Worm (Caenorhabditis elegans) whole organism, L2 larva: ENCODE results near the gene mig-22.

Source experiments
- C34F6.9 ChIP-seq: fragments of 150-350 bp; optimal IDR thresholded peaks from 2 replicates; lab custom pipeline; 2014; ENCODE audit warnings: missing biosample characterization, missing genetic modification characterization
- F13H6.1 ChIP-seq: sonication (generic microtip); optimal IDR thresholded peaks from 2 replicates; lab custom pipeline; 2016; ENCODE audit warnings: missing genetic modification characterization, missing compliant biosample characterization
- R02D3.7 ChIP-seq: fragments of 150-350 bp; optimal IDR thresholded peaks from 2 replicates; lab custom pipeline; 2014; ENCODE audit warnings: missing biosample characterization, missing genetic modification characterization
- Y55F3AM.14 ChIP-seq: fragments of 200-800 bp; sonication (Bioruptor generic); optimal IDR thresholded peaks from 2 replicates; lab custom pipeline; 2018; ENCODE audit warnings: mild to moderate bottlenecking, missing genetic modification characterization, missing compliant biosample characterization
- ZK546.5 ChIP-seq: sonication (generic microtip); optimal IDR thresholded peaks from 2 replicates; lab custom pipeline; 2017; ENCODE audit warnings: missing biosample characterization, missing genetic modification characterization
- alr-1 ChIP-seq: fragments of 150-350 bp; optimal IDR thresholded peaks from 2 replicates; lab custom pipeline; 2014; ENCODE audit warnings: missing biosample characterization, missing genetic modification characterization
- aly-2 ChIP-seq: fragments of 150-350 bp; optimal IDR thresholded peaks from 2 replicates; lab custom pipeline; 2014; ENCODE audit warnings: missing biosample characterization, missing genetic modification characterization
- ama-1 ChIP-seq: fragments of 150-350 bp; optimal IDR thresholded peaks from 2 replicates; lab custom pipeline; 2018; ENCODE audit warnings: inconsistent platforms
- blmp-1 ChIP-seq: sonication (generic microtip); optimal IDR thresholded peaks from 2 replicates; lab custom pipeline; 2017; ENCODE audit warnings: missing genetic modification characterization, mild to moderate bottlenecking, missing compliant biosample characterization, antibody characterized with exemption, moderate library complexity; ENCODE audit not compliant: insufficient read depth
- ceh-16 ChIP-seq: fragments of 150-350 bp; optimal IDR thresholded peaks from 2 replicates; lab custom pipeline; 2014; ENCODE audit warnings: missing biosample characterization, missing genetic modification characterization
- ceh-82 ChIP-seq: fragments of 150-350 bp; optimal IDR thresholded peaks from 2 replicates; lab custom pipeline; 2014; ENCODE audit warnings: missing biosample characterization, missing genetic modification characterization
- crh-2 ChIP-seq: sonication (generic microtip); optimal IDR thresholded peaks from 2 replicates; lab custom pipeline; 2017; ENCODE audit warnings: missing biosample characterization, missing genetic modification characterization
- dmd-4 ChIP-seq: sonication (generic microtip); optimal IDR thresholded peaks from 2 replicates; lab custom pipeline; 2017; ENCODE audit warnings: missing biosample characterization, missing genetic modification characterization
- egl-27 ChIP-seq: sonication (generic microtip); optimal IDR thresholded peaks from 3 replicates; lab custom pipeline; 2017; ENCODE audit warnings: missing biosample characterization, missing genetic modification reagents, missing genetic modification characterization
- elt-1 ChIP-seq: fragments of 150-350 bp; optimal IDR thresholded peaks from 2 replicates; lab custom pipeline; 2014; ENCODE audit warnings: missing biosample characterization, missing genetic modification characterization
- elt-3 ChIP-seq: sonication (generic microtip); optimal IDR thresholded peaks from 2 replicates; lab custom pipeline; 2017; ENCODE audit warnings: missing biosample characterization, missing genetic modification characterization
- fos-1 ChIP-seq: fragments of 150-350 bp; optimal IDR thresholded peaks from 2 replicates; lab custom pipeline; 2014; ENCODE audit warnings: missing biosample characterization, missing genetic modification characterization
- gmeb-1 ChIP-seq: fragments of 150-350 bp; optimal IDR thresholded peaks from 2 replicates; lab custom pipeline; 2014; ENCODE audit warnings: missing biosample characterization, missing genetic modification characterization
- lin-11 ChIP-seq: fragments of 150-350 bp; sonication (generic microtip); optimal IDR thresholded peaks from 2 replicates; lab custom pipeline; 2014; ENCODE audit warnings: missing biosample characterization, missing genetic modification characterization, inconsistent platforms, mixed read lengths
- lin-13 ChIP-seq: fragments of 150-350 bp; optimal IDR thresholded peaks from 2 replicates; lab custom pipeline; 2014; ENCODE audit warnings: missing biosample characterization, missing genetic modification reagents, missing genetic modification characterization
- lin-39 ChIP-seq: fragments of 150-350 bp; optimal IDR thresholded peaks from 2 replicates; lab custom pipeline; 2014; ENCODE audit warnings: missing biosample characterization, missing genetic modification reagents, missing genetic modification characterization
- lsy-2 ChIP-seq, 2 experiments: fragments of 150-350 bp in 1 of 2; sonication (generic microtip) in 1 of 2; optimal IDR thresholded peaks; 2 replicates each; lab custom pipeline; 2014 to 2017; ENCODE audit warnings: missing biosample characterization in 2 of 2, missing genetic modification characterization in 2 of 2
- mab-5 ChIP-seq: fragments of 150-350 bp; optimal IDR thresholded peaks from 2 replicates; lab custom pipeline; 2014; ENCODE audit warnings: missing biosample characterization, missing genetic modification characterization
- mbf-1 ChIP-seq: sonication (generic microtip); optimal IDR thresholded peaks from 2 replicates; lab custom pipeline; 2017; ENCODE audit warnings: missing biosample characterization, missing genetic modification characterization
- mdl-1 ChIP-seq, 2 experiments: fragments of 150-350 bp in 1 of 2; sonication (generic microtip) in 1 of 2; optimal IDR thresholded peaks; 2 replicates each; lab custom pipeline; 2017; ENCODE audit warnings: missing biosample characterization in 2 of 2, missing genetic modification characterization in 2 of 2
- nhr-10 ChIP-seq: sonication (generic microtip); optimal IDR thresholded peaks from 2 replicates; lab custom pipeline; 2017; ENCODE audit warnings: missing biosample characterization, missing genetic modification characterization
- nhr-11 ChIP-seq: fragments of 150-350 bp; optimal IDR thresholded peaks from 2 replicates; lab custom pipeline; 2014; ENCODE audit warnings: missing biosample characterization, missing genetic modification characterization
- nhr-12 ChIP-seq: fragments of 150-350 bp; optimal IDR thresholded peaks from 2 replicates; lab custom pipeline; 2014; ENCODE audit warnings: missing biosample characterization, missing genetic modification characterization
- nhr-129 ChIP-seq: fragments of 150-350 bp; optimal IDR thresholded peaks from 2 replicates; lab custom pipeline; 2014; ENCODE audit warnings: missing biosample characterization, missing genetic modification characterization
- nhr-21 ChIP-seq: fragments of 150-350 bp; optimal IDR thresholded peaks from 2 replicates; lab custom pipeline; 2014; ENCODE audit warnings: missing biosample characterization, missing genetic modification characterization
- nhr-23 ChIP-seq: fragments of 150-350 bp; optimal IDR thresholded peaks from 2 replicates; lab custom pipeline; 2014; ENCODE audit warnings: missing biosample characterization, missing genetic modification reagents, missing genetic modification characterization
- nhr-237 ChIP-seq: fragments of 150-350 bp; optimal IDR thresholded peaks from 2 replicates; lab custom pipeline; 2014; ENCODE audit warnings: missing biosample characterization, missing genetic modification characterization
- nhr-6 ChIP-seq: fragments of 150-350 bp; optimal IDR thresholded peaks from 2 replicates; lab custom pipeline; 2014; ENCODE audit warnings: missing biosample characterization, missing genetic modification characterization
- nhr-77 ChIP-seq: fragments of 150-350 bp; optimal IDR thresholded peaks from 2 replicates; lab custom pipeline; 2014; ENCODE audit warnings: missing biosample characterization, missing genetic modification characterization
- peb-1 ChIP-seq: fragments of 150-350 bp; optimal IDR thresholded peaks from 2 replicates; lab custom pipeline; 2014; ENCODE audit warnings: missing biosample characterization, missing genetic modification characterization
- sem-4 ChIP-seq: fragments of 150-350 bp; optimal IDR thresholded peaks from 2 replicates; lab custom pipeline; 2014; ENCODE audit warnings: missing biosample characterization, missing genetic modification reagents, missing genetic modification characterization
- sma-3 ChIP-seq: sonication (generic microtip); optimal IDR thresholded peaks from 2 replicates; lab custom pipeline; 2016; ENCODE audit warnings: missing genetic modification reagents, missing genetic modification characterization, missing compliant biosample characterization
- sma-9 ChIP-seq, 2 experiments: fragments of 150-350 bp in 1 of 2; sonication (generic microtip) in 1 of 2; optimal IDR thresholded peaks; 2 replicates each; lab custom pipeline; 2014 to 2016; ENCODE audit warnings: missing genetic modification characterization in 2 of 2, mild to moderate bottlenecking in 1 of 2, missing biosample characterization in 1 of 2, missing compliant biosample characterization in 1 of 2, missing genetic modification reagents in 1 of 2, moderate library complexity in 1 of 2
- snpc-4 ChIP-seq: fragments of 150-350 bp; optimal IDR thresholded peaks from 2 replicates; lab custom pipeline; 2014; ENCODE audit warnings: missing biosample characterization, missing genetic modification characterization
- unc-39 ChIP-seq: fragments of 150-350 bp; optimal IDR thresholded peaks from 2 replicates; lab custom pipeline; 2014; ENCODE audit warnings: missing biosample characterization, missing genetic modification characterization
- unc-55 ChIP-seq: fragments of 150-350 bp; sonication (generic microtip); optimal IDR thresholded peaks from 3 replicates; lab custom pipeline; 2014; ENCODE audit warnings: missing biosample characterization, missing genetic modification reagents, missing genetic modification characterization
- unc-62 ChIP-seq: fragments of 150-350 bp; optimal IDR thresholded peaks from 2 replicates; lab custom pipeline; 2014; ENCODE audit warnings: missing biosample characterization, missing genetic modification reagents, missing genetic modification characterization
- zag-1 ChIP-seq: fragments of 150-350 bp; optimal IDR thresholded peaks from 2 replicates; lab custom pipeline; 2014; ENCODE audit warnings: missing biosample characterization, missing genetic modification characterization
- ztf-1 ChIP-seq: fragments of 200-800 bp; sonication (Bioruptor generic); conservative IDR thresholded peaks from 2 replicates; pipeline ENCODE4 v1.3.6; 2022; ENCODE audit warnings: missing genetic modification characterization, missing compliant biosample characterization
- ztf-11 ChIP-seq: sonication (generic microtip); optimal IDR thresholded peaks from 2 replicates; lab custom pipeline; 2017; ENCODE audit warnings: missing biosample characterization, missing genetic modification characterization
- ztf-4 ChIP-seq: fragments of 150-350 bp; optimal IDR thresholded peaks from 2 replicates; lab custom pipeline; 2014; ENCODE audit warnings: missing biosample characterization, missing genetic modification characterization

Gene mig-22

ce11 chrIII:8805815-8806214 lies 38.7 kb upstream of the mig-22 start:
- TF ChIP-seq gmeb-1 (tag; lab: Kevin White, UChicago) (no peak), Y55F3AM.14 (GFP tag; lab: Kevin White, UChicago) (no peak), F13H6.1 (tag; lab: Kevin White, UChicago) (no peak), ztf-4 (tag; lab: Kevin White, UChicago) (no peak), ceh-16 (no peak), dmd-4 (no peak), sma-9 (GFP tag; optimal IDR thresholded peaks at IDR 0.05; lab: Kevin White, UChicago) (no peak), sma-9 (tag; optimal IDR thresholded peaks at IDR 0.05; lab: Kevin White, UChicago) (no peak), nhr-12 (tag; lab: Kevin White, UChicago) (no peak), lin-39 (tag; lab: Kevin White, UChicago) (no peak), mbf-1 (no peak), unc-39 (tag; lab: Kevin White, UChicago) (no peak), elt-1 (tag; lab: Kevin White, UChicago) (no peak), alr-1 (tag; lab: Kevin White, UChicago) (no peak), zag-1 (tag; lab: Kevin White, UChicago) (no peak), unc-62 (GFP tag; lab: Kevin White, UChicago) (no peak), egl-27 (no peak), nhr-23 (no peak), ama-1 (lab: Kevin White, UChicago) (no peak), nhr-77 (tag; lab: Kevin White, UChicago) (no peak)

ce11 chrIII:8801864-8802818 lies 35.0 kb upstream of the mig-22 start:
- TF ChIP-seq lin-11 (tag; lab: Kevin White, UChicago) (peak; percentile 92), ztf-11 (tag; lab: Kevin White, UChicago) (peak; percentile 42), mab-5 (tag; lab: Kevin White, UChicago) (peak; percentile 38), C34F6.9 (tag; lab: Kevin White, UChicago) (peak; percentile 99), zag-1 (tag; lab: Kevin White, UChicago) (peak; percentile 93), alr-1 (tag; lab: Kevin White, UChicago) (peak; percentile 99), blmp-1 (tag; lab: Kevin White, UChicago) (peak; percentile 57), aly-2 (no peak), nhr-10 (tag; lab: Kevin White, UChicago) (no peak), lin-39 (tag; lab: Kevin White, UChicago) (peak; percentile 92), lsy-2 (tag; optimal IDR thresholded peaks at IDR 0.05; lab: Kevin White, UChicago) (peak; percentile 77 to 95), fos-1 (tag; lab: Kevin White, UChicago) (peak; percentile 95), elt-1 (tag; lab: Kevin White, UChicago) (no peak), sem-4 (tag; lab: Kevin White, UChicago) (peak; percentile 96), mbf-1 (no peak), ztf-4 (tag; lab: Kevin White, UChicago) (peak; percentile 96), ceh-16 (peak; percentile 90), unc-39 (tag; lab: Kevin White, UChicago) (no peak), peb-1 (tag; lab: Kevin White, UChicago) (no peak), F13H6.1 (tag; lab: Kevin White, UChicago) (peak; percentile 100), nhr-12 (tag; lab: Kevin White, UChicago) (no peak), ceh-82 (peak; percentile 71), nhr-6 (tag; lab: Kevin White, UChicago) (peak; percentile 97), sma-3 (GFP tag; lab: Kevin White, UChicago) (peak; percentile 96), unc-62 (GFP tag; lab: Kevin White, UChicago) (peak; percentile 86), elt-3 (tag; lab: Kevin White, UChicago) (no peak), unc-55 (peak; percentile 97), egl-27 (peak; percentile 99), dmd-4 (no peak), nhr-237 (peak; percentile 80), nhr-77 (tag; lab: Kevin White, UChicago) (peak; percentile 83), mdl-1 (tag; optimal IDR thresholded peaks at IDR 0.05; lab: Kevin White, UChicago) (peak; percentile 87 to 95), R02D3.7 (tag; lab: Kevin White, UChicago) (no peak), nhr-23 (no peak), ZK546.5 (tag; lab: Kevin White, UChicago) (peak; percentile 45), Y55F3AM.14 (GFP tag; lab: Kevin White, UChicago) (peak; percentile 92), snpc-4 (tag; lab: Kevin White, UChicago) (peak; percentile 85), crh-2 (tag; lab: Kevin White, UChicago) (peak; percentile 99), lin-13 (GFP tag; lab: Kevin White, UChicago) (peak; percentile 83), nhr-129 (tag; lab: Kevin White, UChicago) (peak; percentile 99), sma-9 (GFP tag; optimal IDR thresholded peaks at IDR 0.05; lab: Kevin White, UChicago) (peak; percentile 98), sma-9 (tag; optimal IDR thresholded peaks at IDR 0.05; lab: Kevin White, UChicago) (peak; percentile 85), ztf-1 (GFP tag; lab: Robert Waterston, UW) (no peak), ama-1 (lab: Kevin White, UChicago) (peak; percentile 76), nhr-21 (peak; percentile 95), nhr-11 (tag; lab: Kevin White, UChicago) (no peak), gmeb-1 (tag; lab: Kevin White, UChicago) (peak; percentile 81)
